Fruit fly (Drosophila melanogaster) whole organism, embryonic: Measurements from ENCODE around the gene Cyp4d14.

ENCODE experiments used
- ATbp ChIP-seq: fragments of 200-800 bp; sonication (Bioruptor generic); optimal IDR thresholded peaks from 2 replicates; lab custom pipeline; 2017; ENCODE audit warnings: missing biosample characterization, mild to moderate bottlenecking, missing genetic modification characterization, missing genetic modification reagents
- Atf3 ChIP-seq: fragments of 200-800 bp; sonication (Bioruptor generic); optimal IDR thresholded peaks from 3 replicates; lab custom pipeline; 2016; ENCODE audit warnings: missing biosample characterization, missing genetic modification characterization
- CG10267 ChIP-seq: fragments of 200-800 bp; sonication (Bioruptor generic); optimal IDR thresholded peaks from 2 replicates; lab custom pipeline; 2018; ENCODE audit warnings: missing biosample characterization, mild to moderate bottlenecking, missing genetic modification characterization, moderate library complexity
- CG10321 ChIP-seq: fragments of 200-800 bp; sonication (Bioruptor generic); IDR thresholded peaks from 2 replicates; pipeline ENCODE4 v1.3.6; 2022; ENCODE audit warnings: missing biosample characterization, missing genetic modification characterization
- CG10959 ChIP-seq: fragments of 200-800 bp; sonication (Bioruptor generic); IDR thresholded peaks from 2 replicates; pipeline ENCODE4 v1.3.6; 2022; ENCODE audit warnings: missing biosample characterization, missing genetic modification characterization
- CG11456 ChIP-seq: fragments of 200-800 bp; sonication (Bioruptor generic); IDR thresholded peaks from 3 replicates; pipeline ENCODE4 v1.3.6; 2022; ENCODE audit warnings: missing biosample characterization, missing genetic modification characterization
- CG12744 ChIP-seq: fragments of 200-800 bp; sonication (Bioruptor generic); optimal IDR thresholded peaks from 2 replicates; lab custom pipeline; 2016; ENCODE audit warnings: missing biosample characterization, missing genetic modification characterization
- CG15011 ChIP-seq: fragments of 200-800 bp; sonication (Bioruptor generic); optimal IDR thresholded peaks from 3 replicates; lab custom pipeline; 2018; ENCODE audit warnings: missing biosample characterization, mild to moderate bottlenecking, missing genetic modification characterization
- CG15514 ChIP-seq: fragments of 200-800 bp; sonication (Bioruptor generic); optimal IDR thresholded peaks from 3 replicates; lab custom pipeline; 2017; ENCODE audit warnings: missing biosample characterization, missing genetic modification characterization, mild to moderate bottlenecking, moderate library complexity, missing genetic modification reagents
- CG2712 ChIP-seq: fragments of 200-800 bp; optimal IDR thresholded peaks from 3 replicates; lab custom pipeline; 2019; ENCODE audit warnings: missing biosample characterization, mild to moderate bottlenecking, missing genetic modification characterization, moderate library complexity
- CG3838 ChIP-seq: fragments of 200-800 bp; sonication (Bioruptor generic); optimal IDR thresholded peaks from 3 replicates; lab custom pipeline; 2016; ENCODE audit warnings: missing biosample characterization, missing genetic modification characterization
- CG6272 ChIP-seq: fragments of 200-800 bp; sonication (Bioruptor generic); IDR thresholded peaks from 2 replicates; pipeline ENCODE4 v1.3.6; 2022; ENCODE audit warnings: missing biosample characterization, missing genetic modification characterization
- CG7963 ChIP-seq: fragments of 200-800 bp; sonication (Bioruptor generic); IDR thresholded peaks from 3 replicates; pipeline ENCODE4 v1.3.6; 2022; ENCODE audit warnings: missing biosample characterization, missing genetic modification characterization; ENCODE audit not compliant: partially characterized antibody
- CG8089 ChIP-seq: fragments of 200-800 bp; sonication (Bioruptor generic); optimal IDR thresholded peaks from 3 replicates; lab custom pipeline; 2016; ENCODE audit warnings: missing biosample characterization, missing genetic modification characterization
- CG9797 ChIP-seq: fragments of 200-800 bp; sonication (Bioruptor generic); optimal IDR thresholded peaks from 3 replicates; lab custom pipeline; 2018; ENCODE audit warnings: missing biosample characterization, mild to moderate bottlenecking, missing genetic modification characterization
- CrebB ChIP-seq: fragments of 200-800 bp; sonication (Bioruptor generic); optimal IDR thresholded peaks from 3 replicates; lab custom pipeline; 2018; ENCODE audit warnings: missing biosample characterization, mild to moderate bottlenecking, missing genetic modification characterization
- HLH3B ChIP-seq: fragments of 200-800 bp; sonication (Bioruptor generic); IDR thresholded peaks from 2 replicates; pipeline ENCODE4 v1.3.6; 2022; ENCODE audit warnings: missing biosample characterization, missing genetic modification characterization
- HLH54F ChIP-seq: fragments of 200-800 bp; sonication (Bioruptor generic); optimal IDR thresholded peaks from 3 replicates; lab custom pipeline; 2016; ENCODE audit warnings: missing biosample characterization, missing genetic modification characterization
- Hey ChIP-seq: fragments of 200-800 bp; sonication (Bioruptor generic); optimal IDR thresholded peaks from 3 replicates; lab custom pipeline; 2018; ENCODE audit warnings: missing biosample characterization, mild to moderate bottlenecking, missing genetic modification characterization
- HmgD ChIP-seq: fragments of 200-800 bp; sonication (Bioruptor generic); optimal IDR thresholded peaks from 3 replicates; lab custom pipeline; 2016; ENCODE audit warnings: missing biosample characterization, missing genetic modification characterization
- Hr78 ChIP-seq, 2 experiments: fragments of 200-800 bp in 1 of 2; fragments of >200 bp in 1 of 2; sonication (Bioruptor generic) in 1 of 2; optimal IDR thresholded peaks; 2 replicates each; lab custom pipeline; 2017 to 2019; ENCODE audit warnings: missing biosample characterization in 2 of 2, missing genetic modification characterization in 2 of 2, mild to moderate bottlenecking in 1 of 2, moderate library complexity in 1 of 2
- Lim3 ChIP-seq: fragments of 200-800 bp; sonication (Bioruptor generic); IDR thresholded peaks from 2 replicates; pipeline ENCODE4 v1.3.6; 2022; ENCODE audit warnings: missing biosample characterization, missing genetic modification characterization
- Mrtf ChIP-seq: fragments of 200-800 bp; sonication (Bioruptor generic); IDR thresholded peaks from 3 replicates; pipeline ENCODE4 v1.3.6; 2022; ENCODE audit warnings: missing biosample characterization, missing genetic modification characterization
- Myb ChIP-seq: fragments of 200-800 bp; sonication (Bioruptor generic); optimal IDR thresholded peaks from 2 replicates; lab custom pipeline; 2016; ENCODE audit warnings: missing biosample characterization, missing genetic modification characterization
- NC2β ChIP-seq: fragments of 200-800 bp; sonication (Bioruptor generic); optimal IDR thresholded peaks from 2 replicates; lab custom pipeline; 2016; ENCODE audit warnings: missing biosample characterization, missing genetic modification characterization
- Pdp1 ChIP-seq, 2 experiments: fragments of 200-800 bp; sonication (Bioruptor generic); optimal IDR thresholded peaks; 3 replicates each; lab custom pipeline; 2016; ENCODE audit warnings: missing biosample characterization in 2 of 2, missing genetic modification characterization in 2 of 2, mild to moderate bottlenecking in 1 of 2, moderate library complexity in 1 of 2
- Poxn ChIP-seq: fragments of 200-800 bp; sonication (Bioruptor generic); IDR thresholded peaks from 2 replicates; pipeline ENCODE4 v1.3.6; 2022; ENCODE audit warnings: missing biosample characterization, missing genetic modification characterization
- Side ChIP-seq: fragments of 200-800 bp; sonication (Bioruptor generic); optimal IDR thresholded peaks from 2 replicates; lab custom pipeline; 2016; ENCODE audit warnings: missing biosample characterization, missing genetic modification characterization
- Stat92E ChIP-seq, 3 experiments: fragments of >200 bp in 2 of 3; fragments of 200-800 bp in 1 of 3; sonication (Bioruptor generic) in 1 of 3; optimal IDR thresholded peaks; 2 replicates each; lab custom pipeline; 2017 to 2019; ENCODE audit warnings: missing biosample characterization in 3 of 3, missing genetic modification characterization in 3 of 3, mild to moderate bottlenecking in 1 of 3, moderate library complexity in 1 of 3
- Xbp1 ChIP-seq: fragments of 200-800 bp; sonication (Bioruptor generic); optimal IDR thresholded peaks from 3 replicates; lab custom pipeline; 2016; ENCODE audit warnings: missing biosample characterization, mild to moderate bottlenecking, missing genetic modification characterization
- btn ChIP-seq: fragments of 200-800 bp; sonication (Bioruptor generic); optimal IDR thresholded peaks from 2 replicates; lab custom pipeline; 2016; ENCODE audit warnings: missing biosample characterization, missing genetic modification characterization
- cas ChIP-seq: fragments of 200-800 bp; sonication (Bioruptor generic); IDR thresholded peaks from 2 replicates; pipeline ENCODE4 v1.3.6; 2022; ENCODE audit warnings: missing biosample characterization, missing genetic modification characterization
- caup ChIP-seq: fragments of 200-800 bp; sonication (Bioruptor generic); optimal IDR thresholded peaks from 3 replicates; lab custom pipeline; 2017; ENCODE audit warnings: missing biosample characterization, mild to moderate bottlenecking, missing genetic modification characterization, moderate library complexity; ENCODE audit not compliant: severe bottlenecking
- cwo ChIP-seq: fragments of 200-800 bp; sonication (Bioruptor generic); optimal IDR thresholded peaks from 3 replicates; lab custom pipeline; 2017; ENCODE audit warnings: missing biosample characterization, missing genetic modification characterization, mild to moderate bottlenecking, moderate library complexity, missing genetic modification reagents
- danr ChIP-seq: fragments of 200-800 bp; sonication (Bioruptor generic); IDR thresholded peaks from 2 replicates; pipeline ENCODE4 v1.3.6; 2022; ENCODE audit warnings: missing biosample characterization, missing genetic modification characterization
- fd3F ChIP-seq: fragments of 200-800 bp; sonication (Bioruptor generic); optimal IDR thresholded peaks from 2 replicates; lab custom pipeline; 2018; ENCODE audit warnings: missing biosample characterization, mild to moderate bottlenecking, missing genetic modification characterization, moderate library complexity
- grau ChIP-seq: fragments of 200-800 bp; optimal IDR thresholded peaks from 3 replicates; lab custom pipeline; 2019; ENCODE audit warnings: missing biosample characterization, mild to moderate bottlenecking, missing genetic modification characterization, moderate library complexity
- gt ChIP-seq: fragments of 200-800 bp; sonication (Bioruptor generic); IDR thresholded peaks from 2 replicates; pipeline ENCODE4 v1.3.6; 2022; ENCODE audit warnings: missing biosample characterization, missing genetic modification characterization
- h ChIP-seq: fragments of >200 bp; optimal IDR thresholded peaks from 2 replicates; lab custom pipeline; 2017
- hbn ChIP-seq: fragments of 200-800 bp; sonication (Bioruptor generic); IDR thresholded peaks from 2 replicates; pipeline ENCODE4 v1.3.6; 2022; ENCODE audit warnings: missing biosample characterization, missing genetic modification characterization; ENCODE audit not compliant: partially characterized antibody
- lbe ChIP-seq: fragments of 200-800 bp; sonication (Bioruptor generic); optimal IDR thresholded peaks from 2 replicates; lab custom pipeline; 2016; ENCODE audit warnings: missing biosample characterization, mild to moderate bottlenecking, missing genetic modification characterization
- lmd ChIP-seq: fragments of 200-800 bp; sonication (Bioruptor generic); IDR thresholded peaks from 2 replicates; pipeline ENCODE4 v1.3.6; 2022; ENCODE audit warnings: missing biosample characterization, missing genetic modification characterization
- onecut ChIP-seq: fragments of 200-800 bp; sonication (Bioruptor generic); IDR thresholded peaks from 2 replicates; pipeline ENCODE4 v1.3.6; 2022; ENCODE audit warnings: missing biosample characterization, missing genetic modification characterization
- otp ChIP-seq: fragments of 200-800 bp; sonication (Bioruptor generic); IDR thresholded peaks from 3 replicates; pipeline ENCODE4, ENCODE4 v1.3.6; 2022; ENCODE audit warnings: missing biosample characterization, missing genetic modification characterization
- sim ChIP-seq: fragments of 200-800 bp; sonication (Bioruptor generic); IDR thresholded peaks from 2 replicates; pipeline ENCODE4 v1.3.6; 2022; ENCODE audit warnings: missing biosample characterization, missing genetic modification characterization
- toy ChIP-seq: fragments of 200-800 bp; sonication (Bioruptor generic); IDR thresholded peaks from 2 replicates; pipeline ENCODE4 v1.3.6; 2022; ENCODE audit warnings: missing biosample characterization, missing genetic modification characterization
- trem ChIP-seq: fragments of 200-800 bp; optimal IDR thresholded peaks from 3 replicates; lab custom pipeline; 2019; ENCODE audit warnings: missing biosample characterization, mild to moderate bottlenecking, missing genetic modification characterization, moderate library complexity
- ttk ChIP-seq: fragments of 200-800 bp; sonication (Bioruptor generic); IDR thresholded peaks from 2 replicates; pipeline ENCODE4 v2.1.2; 2022; ENCODE audit warnings: missing biosample characterization, missing genetic modification characterization
- wek ChIP-seq: fragments of 200-800 bp; sonication (Bioruptor generic); optimal IDR thresholded peaks from 3 replicates; lab custom pipeline; 2018; ENCODE audit warnings: missing biosample characterization, mild to moderate bottlenecking, missing genetic modification characterization, moderate library complexity
- zen2 ChIP-seq: fragments of 200-800 bp; sonication (Bioruptor generic); IDR thresholded peaks from 3 replicates; pipeline ENCODE4 v1.3.6; 2022; ENCODE audit warnings: missing biosample characterization, missing genetic modification characterization; ENCODE audit not compliant: partially characterized antibody
- zfh2 ChIP-seq: fragments of 200-800 bp; sonication (Bioruptor generic); optimal IDR thresholded peaks from 2 replicates; lab custom pipeline; 2016; ENCODE audit warnings: missing biosample characterization, missing genetic modification characterization

Gene Cyp4d14

DNA sequence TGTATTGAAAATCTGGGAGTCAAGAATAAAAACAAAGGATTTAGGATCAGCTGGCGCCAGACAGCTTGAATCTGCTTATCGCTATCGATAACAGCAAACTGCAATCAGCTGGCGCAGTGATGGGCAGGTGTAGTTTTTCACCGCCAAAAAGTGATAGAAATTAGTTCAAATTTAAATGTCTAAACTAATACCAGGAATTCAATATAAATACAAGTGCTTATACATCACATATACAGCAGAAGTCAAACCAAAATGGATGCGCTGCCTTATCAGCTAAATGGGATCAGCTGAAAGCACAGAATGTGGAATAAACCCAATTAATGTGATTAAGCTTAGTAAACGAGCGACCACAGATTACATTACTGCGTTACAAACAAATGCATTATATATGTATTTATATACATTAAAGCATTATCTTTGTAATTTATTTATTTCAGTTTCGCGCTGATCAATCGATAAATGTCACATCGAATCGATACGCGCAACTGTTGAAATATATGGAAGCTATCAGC, 5.7 kb upstream of the Cyp4d14 start, which contains the start of gene pn:
Gene pn, plus strand, starts transcription at position 462 of the 512 bp plus-strand sequence.
- TF ChIP-seq Lim3 (GFP tag; lab: Robert Waterston, UW) (no peak), lbe (no peak), toy (GFP tag; lab: Robert Waterston, UW) (no peak), Side (GFP tag; lab: Kevin White, UChicago) (no peak), CG3838 (no peak), CG15514 (GFP tag; lab: Kevin White, UChicago) (peak; percentile 15), zfh2 (no peak), Atf3 (GFP tag; lab: Kevin White, UChicago) (no peak), Myb (GFP tag; lab: Kevin White, UChicago) (no peak), Stat92E (GFP tag; optimal IDR thresholded peaks at IDR 0.05; lab: Kevin White, UChicago) (no peak), CG10959 (GFP tag; lab: Robert Waterston, UW) (no peak), hbn (peak; percentile 39; the same call in 1 of the 2 replicates), CG10267 (tag; lab: Kevin White, UChicago) (no peak), gt (GFP tag; lab: Robert Waterston, UW) (no peak), sim (GFP tag; lab: Robert Waterston, UW) (no peak), Hr78 (GFP tag; optimal IDR thresholded peaks at IDR 0.05; lab: Kevin White, UChicago) (no peak), Pdp1 (GFP tag; optimal IDR thresholded peaks at IDR 0.05; lab: Kevin White, UChicago) (no peak), danr (no peak), CrebB (tag; lab: Kevin White, UChicago) (no peak), HLH54F (GFP tag; lab: Kevin White, UChicago) (no peak), CG10321 (GFP tag; lab: Robert Waterston, UW) (no peak), CG2712 (no peak), wek (no peak), CG6272 (GFP tag; lab: Robert Waterston, UW) (no peak), cwo (GFP tag; lab: Kevin White, UChicago) (no peak), Poxn (GFP tag; lab: Robert Waterston, UW) (no peak), btn (GFP tag; lab: Kevin White, UChicago) (no peak), h (no peak), CG12744 (GFP tag; lab: Kevin White, UChicago) (no peak), cas (GFP tag; lab: Robert Waterston, UW) (no peak), trem (tag; lab: Kevin White, UChicago) (peak; percentile 0), grau (tag; lab: Kevin White, UChicago) (no peak), CG15011 (GFP tag; lab: Kevin White, UChicago) (no peak), onecut (GFP tag; lab: Robert Waterston, UW) (peak; percentile 6; the same call in 1 of the 2 replicates), caup (no peak), Mrtf (GFP tag; lab: Robert Waterston, UW) (no peak), HmgD (GFP tag; lab: Kevin White, UChicago) (no peak), ATbp (GFP tag; lab: Kevin White, UChicago) (no peak), NC2β (GFP tag; lab: Kevin White, UChicago) (no peak), HLH3B (no peak), Hey (tag; lab: Kevin White, UChicago) (no peak), CG7963 (GFP tag; lab: Robert Waterston, UW) (no peak), lmd (GFP tag; lab: Robert Waterston, UW) (no peak), zen2 (GFP tag; lab: Robert Waterston, UW) (0 out of 3 replicates have a peak, but pooled peaks have one; percentile 17), Xbp1 (GFP tag; lab: Kevin White, UChicago) (no peak), fd3F (GFP tag; lab: Kevin White, UChicago) (no peak), CG9797 (no peak), otp (GFP tag; lab: Robert Waterston, UW) (no peak), ttk (GFP tag; lab: Robert Waterston, UW) (no peak), CG8089 (GFP tag; lab: Kevin White, UChicago) (no peak), CG11456 (GFP tag; lab: Robert Waterston, UW) (no peak)
